Fruit fly (Drosophila melanogaster) Kc167 (cell line): Measurements from ENCODE around the gene tey.

Experiments
- Sin3A ChIP-seq: fragments of >200 bp; optimal IDR thresholded peaks from 2 replicates; lab custom pipeline; 2018; ENCODE audit warnings: missing external identifiers
- h ChIP-seq: fragments of >200 bp; optimal IDR thresholded peaks from 3 replicates; lab custom pipeline; 2018; ENCODE audit warnings: missing external identifiers
- psq ChIP-seq: fragments of >200 bp; optimal IDR thresholded peaks from 2 replicates; lab custom pipeline; 2017; ENCODE audit warnings: missing external identifiers

DNA sequence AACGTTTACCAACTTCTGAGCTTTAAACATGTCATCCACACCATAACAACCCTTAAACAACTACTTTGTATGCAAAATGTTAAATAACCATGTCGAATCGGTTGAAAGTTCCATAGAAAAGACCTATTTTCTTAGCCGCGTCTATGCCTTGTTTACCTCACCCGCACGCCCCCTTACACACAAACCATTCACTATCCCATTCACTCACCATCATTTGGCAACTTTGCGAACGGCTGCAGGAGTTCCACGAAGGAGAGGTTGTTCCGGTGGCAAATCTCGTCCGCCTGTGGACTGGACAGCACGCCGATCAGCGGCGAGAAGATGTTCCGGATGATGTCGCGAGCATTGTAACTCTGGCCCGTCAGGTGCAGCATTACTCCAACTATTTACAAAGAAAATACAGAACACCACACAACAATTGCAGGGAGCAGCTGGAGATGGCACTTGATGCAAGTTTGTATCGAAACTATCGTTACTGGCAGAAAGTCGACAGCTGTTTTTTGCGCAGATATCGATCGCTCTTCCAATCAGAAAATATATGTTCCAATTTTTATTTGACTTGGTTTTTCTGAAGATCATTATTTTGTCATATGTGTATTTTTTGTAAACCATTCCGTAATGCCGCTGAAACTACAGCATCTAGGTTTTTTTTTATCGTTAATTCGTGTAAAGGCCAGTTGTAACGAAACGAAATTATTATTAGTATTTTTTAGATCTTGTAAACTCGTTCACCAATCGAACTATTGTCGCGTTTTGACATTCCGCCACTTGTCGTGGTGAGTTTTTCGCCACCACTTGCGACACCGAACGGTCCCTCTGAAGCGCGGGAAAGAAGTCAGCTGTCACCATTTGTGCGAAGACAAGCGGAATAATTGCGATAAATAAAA, 45.6 kb downstream of the tey start, which contains the start of gene asf1:
- TF ChIP-seq psq (lab: Kevin White, UChicago) (no peak), h (lab: Kevin White, UChicago) (no peak), Sin3A (lab: Kevin White, UChicago) (no peak)
